Fruit fly (Drosophila melanogaster) whole organism, adult: ENCODE measurements around the gene Shawn.

ENCODE experiments used
- CG12768 ChIP-seq: fragments of 200-800 bp; sonication (Bioruptor generic); optimal IDR thresholded peaks from 2 replicates; lab custom pipeline; 2017; ENCODE audit warnings: missing biosample characterization, missing genetic modification characterization, mild to moderate bottlenecking, moderate library complexity, missing genetic modification reagents
- CG5204 ChIP-seq: fragments of 200-800 bp; sonication (Bioruptor generic); optimal IDR thresholded peaks from 2 replicates; lab custom pipeline; 2016; ENCODE audit warnings: missing biosample characterization, missing genetic modification characterization

DNA sequence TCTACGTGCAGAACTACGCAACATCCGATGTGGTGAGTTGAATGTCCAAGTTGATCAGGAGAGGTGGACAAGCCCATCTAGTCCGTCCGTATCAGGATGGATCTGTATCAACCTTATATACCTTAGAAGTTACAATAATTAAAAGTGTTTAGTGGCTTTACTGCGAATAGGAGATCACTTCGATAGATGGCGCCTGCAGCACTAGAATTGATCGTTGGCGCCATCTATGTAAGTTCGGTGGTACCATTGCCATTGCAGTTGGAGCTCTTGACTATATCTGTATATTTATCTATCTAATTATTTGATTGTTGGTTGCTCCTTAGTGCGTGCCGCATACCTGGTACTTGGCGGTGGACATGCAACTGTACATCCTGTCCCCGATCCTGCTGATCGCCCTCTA is 26.2 kb upstream of the Shawn start:
- TF ChIP-seq CG12768, result no peak
- TF ChIP-seq CG5204 (GFP tag; lab: Kevin White, UChicago), result no peak
